Worm (Caenorhabditis elegans): Measurements from ENCODE around the gene C16C8.11.
A peak's percentile ranks its signal among the peaks of the same experiment; 100 is the strongest.

DNA sequence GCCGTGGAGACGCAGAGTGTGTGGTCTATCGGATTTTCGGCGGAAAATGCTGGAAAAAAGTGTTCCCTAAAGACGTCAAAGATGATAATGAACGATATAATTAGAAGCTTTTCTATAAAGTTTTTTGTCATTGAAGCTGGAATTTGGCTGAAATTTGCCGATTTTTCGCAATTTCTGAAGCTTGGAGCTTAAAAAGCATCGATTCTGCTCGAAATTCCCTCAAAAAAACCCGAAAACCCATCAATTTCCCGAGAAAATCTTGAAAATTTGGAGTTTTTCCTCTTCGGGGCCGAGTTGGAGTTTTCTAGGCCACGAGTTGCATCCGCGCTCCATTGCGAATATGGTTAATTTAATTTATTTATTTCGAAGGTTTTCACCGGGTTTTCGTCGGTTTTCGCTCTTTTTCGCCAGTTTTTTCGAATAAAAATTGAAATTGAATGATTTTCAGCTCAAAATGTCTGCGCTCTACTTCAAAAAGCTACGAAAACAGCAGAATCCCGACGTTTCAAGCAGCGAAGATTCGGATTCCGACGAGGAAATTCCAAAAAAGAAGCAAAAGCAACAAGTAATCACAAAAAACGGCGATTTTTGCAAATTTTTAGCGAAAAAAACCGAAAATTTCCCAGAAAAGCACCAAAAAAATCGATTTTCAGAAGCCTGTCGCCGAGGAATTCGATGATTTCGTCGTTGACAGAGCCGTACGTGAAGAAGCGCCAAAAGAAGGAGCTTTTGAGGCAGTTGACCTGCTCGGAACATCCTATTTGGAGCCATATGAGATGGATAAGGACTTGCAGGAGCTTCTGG, 49.2 kb downstream of the C16C8.11 start, which contains the start of the genes col-71 and Y49F6B.2:
- TF ChIP-seq him-1 (tag; optimal IDR thresholded peaks at IDR 0.05) (peak; percentile 36), dao-5 (tag; optimal IDR thresholded peaks at IDR 0.05) (no peak), W03F9.2 (tag; optimal IDR thresholded peaks at IDR 0.05) (peak; percentile 74)
